Worm (Caenorhabditis elegans): ENCODE results near the gene T01G5.8.

- no peak for TF ChIP-seq cog-1 (tag; optimal IDR thresholded peaks at IDR 0.05)
- TF ChIP-seq ztf-23 (GFP tag; IDR thresholded peaks at IDR 0.05): no peak
- no peak for TF ChIP-seq med-1 (GFP tag; optimal IDR thresholded peaks at IDR 0.05; ENCODE audit: insufficient read depth)
- TF ChIP-seq tab-1 (GFP tag; IDR thresholded peaks at IDR 0.05): no peak
Measured at ce11 chrV:15069435-15069985, 46.6 kb upstream of the T01G5.8 start.
